Worm (Caenorhabditis elegans) whole organism, young adult: ENCODE data around the gene ZK218.11.

ENCODE experiments used
- aptf-2 ChIP-seq: fragments of 200-800 bp; sonication (Bioruptor generic); conservative IDR thresholded peaks from 2 replicates; pipeline ENCODE4 v1.3.6; 2022; ENCODE audit warnings: missing genetic modification reagents, missing genetic modification characterization, missing compliant biosample characterization
- bed-2 ChIP-seq: fragments of 200-800 bp; sonication (Bioruptor generic); IDR thresholded peaks from 2 replicates; pipeline ENCODE4 v1.3.6; 2022; ENCODE audit warnings: missing genetic modification reagents, missing genetic modification characterization, missing compliant biosample characterization
- egl-18 ChIP-seq: fragments of 200-800 bp; sonication (Bioruptor generic); IDR thresholded peaks from 2 replicates; pipeline ENCODE4 v1.3.6; 2022; ENCODE audit warnings: missing genetic modification reagents, missing genetic modification characterization, missing compliant biosample characterization
- ets-4 ChIP-seq: fragments of 200-800 bp; sonication (Bioruptor generic); optimal IDR thresholded peaks from 2 replicates; lab custom pipeline; 2018; ENCODE audit warnings: mild to moderate bottlenecking, missing genetic modification characterization, missing compliant biosample characterization
- gei-17 ChIP-seq: fragments of 200-800 bp; sonication (Bioruptor generic); optimal IDR thresholded peaks from 2 replicates; lab custom pipeline; 2018; ENCODE audit warnings: mild to moderate bottlenecking, missing genetic modification characterization, missing compliant biosample characterization
- hlh-26 ChIP-seq: fragments of 200-800 bp; sonication (Bioruptor generic); conservative IDR thresholded peaks from 2 replicates; pipeline ENCODE4 v1.3.6; 2022; ENCODE audit warnings: missing genetic modification reagents, missing genetic modification characterization, missing compliant biosample characterization
- madf-10 ChIP-seq: sonication (generic microtip); optimal IDR thresholded peaks from 2 replicates; lab custom pipeline; 2016; ENCODE audit warnings: mild to moderate bottlenecking, missing genetic modification characterization, missing compliant biosample characterization
- pha-4 ChIP-seq: fragments of 150-350 bp; sonication (generic microtip); optimal IDR thresholded peaks from 2 replicates; lab custom pipeline; 2014; ENCODE audit warnings: missing biosample characterization, missing genetic modification reagents, missing genetic modification characterization
- unc-62 ChIP-seq: fragments of 150-350 bp; optimal IDR thresholded peaks from 2 replicates; lab custom pipeline; 2014; ENCODE audit warnings: missing biosample characterization, missing genetic modification reagents, missing genetic modification characterization
- zim-3 ChIP-seq: sonication (generic microtip); optimal IDR thresholded peaks from 2 replicates; lab custom pipeline; 2017; ENCODE audit warnings: mild to moderate bottlenecking, missing genetic modification characterization, moderate library complexity, missing compliant biosample characterization
- ztf-28 ChIP-seq: fragments of 200-800 bp; sonication (Bioruptor generic); IDR thresholded peaks from 2 replicates; pipeline ENCODE4 v1.3.6; 2022; ENCODE audit warnings: missing genetic modification reagents, missing genetic modification characterization, missing compliant biosample characterization

ce11 chrV:17098669-17099068, 9.5 kb downstream of the ZK218.11 start, which contains the start of the genes ZK218.3 and ZK218.4:
- no peak for TF ChIP-seq hlh-26 (GFP tag; lab: Robert Waterston, UW)
- no peak for TF ChIP-seq madf-10 (tag; lab: Kevin White, UChicago)
- no peak for TF ChIP-seq ets-4
- TF ChIP-seq gei-17: no peak
- no peak for TF ChIP-seq bed-2 (GFP tag; lab: Robert Waterston, UW)
- TF ChIP-seq pha-4: no peak
- TF ChIP-seq egl-18: no peak
- TF ChIP-seq zim-3 (tag; lab: Kevin White, UChicago): no peak
- TF ChIP-seq unc-62: no peak
- TF ChIP-seq aptf-2 (GFP tag; lab: Robert Waterston, UW): no peak
- TF ChIP-seq ztf-28 (GFP tag; lab: Robert Waterston, UW): no peak
